Fruit fly (Drosophila melanogaster) whole organism, embryonic: ENCODE results near the gene Mtpalpha.
A peak's percentile ranks its signal among the peaks of the same experiment; 100 is the strongest.

Source experiments
- Asciz ChIP-seq: fragments of 200-800 bp; sonication (Bioruptor generic); optimal IDR thresholded peaks from 2 replicates; lab custom pipeline; 2017; ENCODE audit warnings: missing biosample characterization, mild to moderate bottlenecking, missing genetic modification characterization, missing genetic modification reagents
- Atf-2 ChIP-seq: fragments of 200-800 bp; sonication (Bioruptor generic); optimal IDR thresholded peaks from 2 replicates; lab custom pipeline; 2016; ENCODE audit warnings: missing biosample characterization, missing genetic modification characterization
- Bdp1 ChIP-seq: fragments of 200-800 bp; sonication (Bioruptor generic); optimal IDR thresholded peaks from 3 replicates; lab custom pipeline; 2016; ENCODE audit warnings: missing biosample characterization, missing genetic modification characterization
- C15 ChIP-seq: fragments of 200-800 bp; sonication (Bioruptor generic); IDR thresholded peaks from 3 replicates; pipeline ENCODE4 v1.3.6; 2022; ENCODE audit warnings: missing biosample characterization, missing genetic modification characterization
- CG14860 ChIP-seq: fragments of 200-800 bp; sonication (Bioruptor generic); IDR thresholded peaks from 3 replicates; pipeline ENCODE4 v1.3.6; 2022; ENCODE audit warnings: missing biosample characterization, missing genetic modification characterization; ENCODE audit not compliant: partially characterized antibody
- CG16863 ChIP-seq: fragments of 200-800 bp; sonication (Bioruptor generic); optimal IDR thresholded peaks from 3 replicates; lab custom pipeline; 2016; ENCODE audit warnings: missing biosample characterization, missing genetic modification characterization
- CG17186 ChIP-seq: fragments of 200-800 bp; sonication (Bioruptor generic); optimal IDR thresholded peaks from 3 replicates; lab custom pipeline; 2017; ENCODE audit warnings: missing biosample characterization, missing genetic modification reagents, missing genetic modification characterization
- CG17385 ChIP-seq: fragments of 200-800 bp; sonication (Bioruptor generic); optimal IDR thresholded peaks from 3 replicates; lab custom pipeline; 2018; ENCODE audit warnings: missing biosample characterization, mild to moderate bottlenecking, missing genetic modification characterization
- CG2678 ChIP-seq: fragments of 200-800 bp; sonication (Bioruptor generic); optimal IDR thresholded peaks from 3 replicates; lab custom pipeline; 2019; ENCODE audit warnings: missing biosample characterization, mild to moderate bottlenecking, missing genetic modification characterization, moderate library complexity
- CG3847 ChIP-seq: fragments of 200-800 bp; sonication (Bioruptor generic); IDR thresholded peaks from 2 replicates; pipeline ENCODE4 v1.3.6; 2022; ENCODE audit warnings: missing biosample characterization, missing genetic modification characterization
- CG42726 ChIP-seq: fragments of 200-800 bp; sonication (Bioruptor generic); IDR thresholded peaks from 2 replicates; pipeline ENCODE4 v1.3.6; 2022; ENCODE audit warnings: missing biosample characterization, missing genetic modification characterization; ENCODE audit not compliant: partially characterized antibody
- CG5953 ChIP-seq: fragments of 200-800 bp; sonication (Bioruptor generic); IDR thresholded peaks from 2 replicates; pipeline ENCODE4 v1.3.6; 2022; ENCODE audit warnings: missing biosample characterization, missing genetic modification characterization
- CG6813 ChIP-seq: fragments of 200-800 bp; sonication (Bioruptor generic); optimal IDR thresholded peaks from 2 replicates; lab custom pipeline; 2017; ENCODE audit warnings: missing biosample characterization, missing genetic modification characterization, mild to moderate bottlenecking, moderate library complexity, missing genetic modification reagents
- CG7963 ChIP-seq: fragments of 200-800 bp; sonication (Bioruptor generic); IDR thresholded peaks from 3 replicates; pipeline ENCODE4 v1.3.6; 2022; ENCODE audit warnings: missing biosample characterization, missing genetic modification characterization; ENCODE audit not compliant: partially characterized antibody
- CG8290 ChIP-seq, 3 experiments: fragments of 200-800 bp; sonication (Bioruptor generic); optimal IDR thresholded peaks; 2 replicates each; lab custom pipeline; 2016 to 2019; ENCODE audit warnings: missing biosample characterization in 3 of 3, missing genetic modification characterization in 3 of 3, mild to moderate bottlenecking in 2 of 3, moderate library complexity in 1 of 3
- CG9797 ChIP-seq: fragments of 200-800 bp; sonication (Bioruptor generic); optimal IDR thresholded peaks from 3 replicates; lab custom pipeline; 2018; ENCODE audit warnings: missing biosample characterization, mild to moderate bottlenecking, missing genetic modification characterization
- CoRest ChIP-seq: fragments of 200-800 bp; sonication (Bioruptor generic); optimal IDR thresholded peaks from 3 replicates; lab custom pipeline; 2018; ENCODE audit warnings: missing biosample characterization, mild to moderate bottlenecking, missing genetic modification characterization, moderate library complexity
- Dbx ChIP-seq: fragments of 200-800 bp; sonication (Bioruptor generic); IDR thresholded peaks from 3 replicates; pipeline ENCODE4 v1.3.6; 2022; ENCODE audit warnings: missing biosample characterization, missing genetic modification characterization
- Doc2 ChIP-seq: fragments of 200-800 bp; sonication (Bioruptor generic); IDR thresholded peaks from 2 replicates; pipeline ENCODE4 v1.3.6; 2022; ENCODE audit warnings: missing biosample characterization, missing genetic modification characterization
- Ets97D ChIP-seq: fragments of 200-800 bp; sonication (Bioruptor generic); optimal IDR thresholded peaks from 3 replicates; lab custom pipeline; 2016; ENCODE audit warnings: missing biosample characterization, missing genetic modification characterization
- Gug ChIP-seq: fragments of 200-800 bp; sonication (Bioruptor generic); IDR thresholded peaks from 4 replicates; pipeline ENCODE4 v1.3.6; 2022; ENCODE audit warnings: missing biosample characterization, missing genetic modification characterization
- HmgD ChIP-seq: fragments of 200-800 bp; sonication (Bioruptor generic); optimal IDR thresholded peaks from 3 replicates; lab custom pipeline; 2016; ENCODE audit warnings: missing biosample characterization, missing genetic modification characterization
- Hmx ChIP-seq: fragments of 200-800 bp; sonication (Bioruptor generic); optimal IDR thresholded peaks from 2 replicates; lab custom pipeline; 2016; ENCODE audit warnings: missing biosample characterization, missing genetic modification characterization
- Hr39 ChIP-seq: fragments of >200 bp; optimal IDR thresholded peaks from 2 replicates; lab custom pipeline; 2017
- Mrtf ChIP-seq: fragments of 200-800 bp; sonication (Bioruptor generic); IDR thresholded peaks from 3 replicates; pipeline ENCODE4 v1.3.6; 2022; ENCODE audit warnings: missing biosample characterization, missing genetic modification characterization
- Pdp1 ChIP-seq, 2 experiments: fragments of 200-800 bp; sonication (Bioruptor generic); optimal IDR thresholded peaks; 3 replicates each; lab custom pipeline; 2016; ENCODE audit warnings: missing biosample characterization in 2 of 2, missing genetic modification characterization in 2 of 2, mild to moderate bottlenecking in 1 of 2, moderate library complexity in 1 of 2
- amos ChIP-seq: fragments of 200-800 bp; sonication (Bioruptor generic); IDR thresholded peaks from 2 replicates; pipeline ENCODE4 v1.3.6; 2022; ENCODE audit warnings: missing biosample characterization, missing genetic modification characterization; ENCODE audit not compliant: partially characterized antibody
- ara ChIP-seq: fragments of 200-800 bp; sonication (Bioruptor generic); IDR thresholded peaks from 2 replicates; pipeline ENCODE4 v1.3.6; 2022; ENCODE audit warnings: missing biosample characterization, missing genetic modification characterization
- ash1 ChIP-seq: fragments of 200-800 bp; sonication (Bioruptor generic); optimal IDR thresholded peaks from 2 replicates; lab custom pipeline; 2018; ENCODE audit warnings: missing biosample characterization, mild to moderate bottlenecking, missing genetic modification characterization
- bcd ChIP-seq: fragments of 200-800 bp; sonication (Bioruptor generic); optimal IDR thresholded peaks from 2 replicates; lab custom pipeline; 2017; ENCODE audit warnings: missing biosample characterization, mild to moderate bottlenecking, missing genetic modification characterization
- bigmax ChIP-seq: fragments of 200-800 bp; sonication (Bioruptor generic); optimal IDR thresholded peaks from 2 replicates; lab custom pipeline; 2018; ENCODE audit warnings: missing biosample characterization, mild to moderate bottlenecking, missing genetic modification characterization
- cas ChIP-seq: fragments of 200-800 bp; sonication (Bioruptor generic); IDR thresholded peaks from 2 replicates; pipeline ENCODE4 v1.3.6; 2022; ENCODE audit warnings: missing biosample characterization, missing genetic modification characterization
- chm ChIP-seq: fragments of 200-800 bp; sonication (Bioruptor generic); IDR thresholded peaks from 2 replicates; pipeline ENCODE4 v1.3.6; 2022; ENCODE audit warnings: missing biosample characterization, missing genetic modification characterization
- dmrt11E ChIP-seq: fragments of 200-800 bp; sonication (Bioruptor generic); optimal IDR thresholded peaks from 3 replicates; lab custom pipeline; 2018; ENCODE audit warnings: missing biosample characterization, mild to moderate bottlenecking, missing genetic modification characterization, moderate library complexity
- emc ChIP-seq: fragments of 200-800 bp; sonication (Bioruptor generic); optimal IDR thresholded peaks from 2 replicates; lab custom pipeline; 2016; ENCODE audit warnings: missing biosample characterization, missing genetic modification characterization
- eyg ChIP-seq: fragments of 200-800 bp; sonication (Bioruptor generic); optimal IDR thresholded peaks from 3 replicates; lab custom pipeline; 2016; ENCODE audit warnings: missing biosample characterization, missing genetic modification characterization
- gem ChIP-seq: fragments of 200-800 bp; sonication (Bioruptor generic); optimal IDR thresholded peaks from 2 replicates; lab custom pipeline; 2019; ENCODE audit warnings: missing biosample characterization, mild to moderate bottlenecking, missing genetic modification characterization, moderate library complexity
- hb ChIP-seq: fragments of 200-800 bp; sonication (Bioruptor generic); IDR thresholded peaks from 3 replicates; pipeline ENCODE4 v1.3.6; 2022; ENCODE audit warnings: missing biosample characterization, missing genetic modification characterization; ENCODE audit not compliant: partially characterized antibody
- inv ChIP-seq: fragments of 200-800 bp; sonication (Bioruptor generic); IDR thresholded peaks from 2 replicates; pipeline ENCODE4 v1.3.6; 2022; ENCODE audit warnings: missing biosample characterization, missing genetic modification characterization; ENCODE audit not compliant: partially characterized antibody
- knrl ChIP-seq: fragments of 200-800 bp; sonication (Bioruptor generic); IDR thresholded peaks from 3 replicates; pipeline ENCODE4 v1.3.6; 2022; ENCODE audit warnings: missing biosample characterization, missing genetic modification characterization; ENCODE audit not compliant: partially characterized antibody
- lmd ChIP-seq: fragments of 200-800 bp; sonication (Bioruptor generic); IDR thresholded peaks from 2 replicates; pipeline ENCODE4 v1.3.6; 2022; ENCODE audit warnings: missing biosample characterization, missing genetic modification characterization
- nerfin-2 ChIP-seq: fragments of 200-800 bp; sonication (Bioruptor generic); IDR thresholded peaks from 2 replicates; pipeline ENCODE4 v1.3.6; 2022; ENCODE audit warnings: missing biosample characterization, missing genetic modification characterization; ENCODE audit not compliant: partially characterized antibody
- pita ChIP-seq: fragments of 200-800 bp; sonication (Bioruptor generic); optimal IDR thresholded peaks from 2 replicates; lab custom pipeline; 2017; ENCODE audit warnings: missing biosample characterization, mild to moderate bottlenecking, missing genetic modification characterization
- sisA ChIP-seq: fragments of 200-800 bp; sonication (Bioruptor generic); IDR thresholded peaks from 2 replicates; pipeline ENCODE4 v1.3.6; 2022; ENCODE audit warnings: missing biosample characterization, missing genetic modification characterization
- slbo ChIP-seq: fragments of 200-800 bp; sonication (Bioruptor generic); IDR thresholded peaks from 2 replicates; pipeline ENCODE4 v1.3.6; 2022; ENCODE audit warnings: missing biosample characterization, missing genetic modification characterization
- sqz ChIP-seq: fragments of 200-800 bp; sonication (Bioruptor generic); optimal IDR thresholded peaks from 3 replicates; lab custom pipeline; 2018; ENCODE audit warnings: missing biosample characterization, mild to moderate bottlenecking, missing genetic modification characterization
- sug ChIP-seq: fragments of 200-800 bp; optimal IDR thresholded peaks from 2 replicates; lab custom pipeline; 2019; ENCODE audit warnings: missing biosample characterization, mild to moderate bottlenecking, missing genetic modification characterization, moderate library complexity
- twi ChIP-seq: fragments of 200-800 bp; optimal IDR thresholded peaks from 2 replicates; lab custom pipeline; 2019; ENCODE audit warnings: missing biosample characterization, mild to moderate bottlenecking, missing genetic modification characterization, moderate library complexity
- z ChIP-seq: fragments of 200-800 bp; sonication (Bioruptor generic); IDR thresholded peaks from 3 replicates; pipeline ENCODE4 v1.3.6; 2022; ENCODE audit warnings: missing biosample characterization, missing genetic modification characterization

Mtpalpha gene

dm6 chr2L:9576269-9576933 lies at the start of gene Mtpalpha (continued):
- TF ChIP-seq Asciz (GFP tag; lab: Kevin White, UChicago) (no peak), ara (GFP tag; lab: Robert Waterston, UW) (no peak), bigmax (GFP tag; lab: Kevin White, UChicago) (no peak), CG3847 (GFP tag; lab: Robert Waterston, UW) (peak; percentile 50; the same call in 1 of the 2 replicates), Atf-2 (no peak), CG2678 (tag; lab: Kevin White, UChicago) (no peak), CG42726 (GFP tag; lab: Robert Waterston, UW) (0 out of 2 replicates have a peak, but pooled peaks have one; percentile 15), CG9797 (GFP tag; lab: Kevin White, UChicago) (peak; percentile 86), z (GFP tag; lab: Robert Waterston, UW) (no peak), knrl (peak; percentile 44; the same call in 1 of the 3 replicates), CG14860 (GFP tag; lab: Robert Waterston, UW) (no peak), CG5953 (GFP tag; lab: Robert Waterston, UW) (no peak), HmgD (GFP tag; lab: Kevin White, UChicago) (peak; percentile 20), dmrt11E (peak; percentile 32), Bdp1 (GFP tag; lab: Kevin White, UChicago) (no peak), Pdp1 (GFP tag; optimal IDR thresholded peaks at IDR 0.05; lab: Kevin White, UChicago) (peak; percentile 32 to 77), cas (GFP tag; lab: Robert Waterston, UW) (no peak), CG6813 (GFP tag; lab: Kevin White, UChicago) (no peak), twi (tag; lab: Kevin White, UChicago) (no peak), sisA (GFP tag; lab: Robert Waterston, UW) (peak; percentile 41), Hmx (GFP tag; lab: Kevin White, UChicago) (no peak), sqz (GFP tag; lab: Kevin White, UChicago) (peak; percentile 72), emc (GFP tag; lab: Kevin White, UChicago) (no peak), CG17385 (GFP tag; lab: Kevin White, UChicago) (no peak), ash1 (GFP tag; lab: Kevin White, UChicago) (no peak), CoRest (tag; lab: Kevin White, UChicago) (peak; percentile 38), CG8290 (GFP tag; optimal IDR thresholded peaks at IDR 0.05; lab: Kevin White, UChicago) (peak; percentile 96), CG8290 (tag; optimal IDR thresholded peaks at IDR 0.05; lab: Kevin White, UChicago) (no peak), CG17186 (GFP tag; lab: Kevin White, UChicago) (no peak), sug (tag; lab: Kevin White, UChicago) (peak; percentile 32), pita (GFP tag; lab: Kevin White, UChicago) (peak; percentile 29), nerfin-2 (no peak), hb (GFP tag; lab: Robert Waterston, UW) (no peak), eyg (GFP tag; lab: Kevin White, UChicago) (no peak), CG7963 (GFP tag; lab: Robert Waterston, UW) (no peak), slbo (GFP tag; lab: Robert Waterston, UW) (peak; percentile 63; the same call in 1 of the 2 replicates), Mrtf (GFP tag; lab: Robert Waterston, UW) (no peak), bcd (GFP tag; lab: Kevin White, UChicago) (no peak), lmd (GFP tag; lab: Robert Waterston, UW) (peak; percentile 33; the same call in 1 of the 2 replicates), Hr39 (lab: Kevin White, UChicago) (no peak), CG16863 (peak; percentile 37), C15 (GFP tag; lab: Robert Waterston, UW) (no peak; the same call in 2 of the 3 replicates), chm (GFP tag; lab: Robert Waterston, UW) (no peak), Ets97D (GFP tag; lab: Kevin White, UChicago) (peak; percentile 67), amos (GFP tag; lab: Robert Waterston, UW) (no peak), Doc2 (GFP tag; lab: Robert Waterston, UW) (no peak), gem (tag; lab: Kevin White, UChicago) (no peak), Dbx (GFP tag; lab: Robert Waterston, UW) (peak; percentile 31; the same call in 1 of the 3 replicates), Gug (0 out of 4 replicates have a peak, but pooled peaks have one; percentile 20), inv (GFP tag; lab: Robert Waterston, UW) (no peak)
